Fruit fly (Drosophila melanogaster): ENCODE data around the gene Or23a.

DNA sequence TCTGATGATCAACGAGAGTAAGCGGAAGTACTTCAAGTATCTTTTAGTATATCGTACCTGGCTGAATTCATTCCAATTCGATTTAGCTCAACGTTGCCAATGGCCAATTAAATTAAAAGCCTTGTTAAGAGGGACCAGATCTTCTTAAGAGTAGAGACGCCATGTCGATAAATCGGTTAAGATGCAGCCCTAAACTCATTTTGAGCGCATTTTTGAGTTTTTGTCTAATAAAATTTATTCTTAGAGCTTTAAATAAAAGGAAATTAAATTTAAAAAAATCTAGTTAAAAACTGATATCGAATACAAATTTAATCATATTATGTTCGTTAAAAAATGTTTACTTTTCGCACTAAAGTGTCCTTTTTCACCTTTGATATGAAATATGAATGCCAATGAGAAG, 42.5 kb downstream of the Or23a start, which contains the start of gene Trf5:
- TF ChIP-seq tai (GFP tag; optimal IDR thresholded peaks at IDR 0.05) (no peak), GATAd (GFP tag; optimal IDR thresholded peaks at IDR 0.05) (no peak), Hr83 (GFP tag; optimal IDR thresholded peaks at IDR 0.05; ENCODE audit: poor library complexity, severe bottlenecking) (no peak), br (GFP tag; optimal IDR thresholded peaks at IDR 0.05) (no peak), HLH106 (tag; optimal IDR thresholded peaks at IDR 0.05) (no peak), psq (GFP tag; optimal IDR thresholded peaks at IDR 0.05) (no peak)
